Fruit fly (Drosophila melanogaster) whole organism, embryonic: Measurements from ENCODE around the gene Art8.
A peak's percentile ranks its signal among the peaks of the same experiment; 100 is the strongest.

Source experiments
- BEAF-32 ChIP-seq: fragments of 200-800 bp; sonication (Bioruptor generic); optimal IDR thresholded peaks from 3 replicates; lab custom pipeline; 2017; ENCODE audit warnings: missing biosample characterization, missing genetic modification characterization, mild to moderate bottlenecking, moderate library complexity, missing genetic modification reagents
- CG10209 ChIP-seq: fragments of 200-800 bp; sonication (Bioruptor generic); optimal IDR thresholded peaks from 3 replicates; lab custom pipeline; 2017; ENCODE audit warnings: missing biosample characterization, mild to moderate bottlenecking, missing genetic modification characterization, missing genetic modification reagents
- CG1024 ChIP-seq: fragments of 200-800 bp; sonication (Bioruptor generic); IDR thresholded peaks from 2 replicates; pipeline ENCODE4 v1.3.6; 2022; ENCODE audit warnings: missing biosample characterization, missing genetic modification characterization
- CG10431 ChIP-seq: fragments of 200-800 bp; sonication (Bioruptor generic); optimal IDR thresholded peaks from 3 replicates; lab custom pipeline; 2018; ENCODE audit warnings: missing biosample characterization, mild to moderate bottlenecking, missing genetic modification characterization
- CG11247 ChIP-seq: fragments of 200-800 bp; sonication (Bioruptor generic); IDR thresholded peaks from 2 replicates; pipeline ENCODE4 v1.3.6; 2022; ENCODE audit warnings: missing biosample characterization, missing genetic modification characterization
- CG12155 ChIP-seq: fragments of 200-800 bp; sonication (Bioruptor generic); optimal IDR thresholded peaks from 3 replicates; lab custom pipeline; 2016; ENCODE audit warnings: missing biosample characterization, missing genetic modification characterization
- CG17328 ChIP-seq: fragments of 200-800 bp; sonication (Bioruptor generic); IDR thresholded peaks from 2 replicates; pipeline ENCODE4 v1.3.6; 2022; ENCODE audit warnings: missing biosample characterization, missing genetic modification characterization
- CG17385 ChIP-seq: fragments of 200-800 bp; sonication (Bioruptor generic); optimal IDR thresholded peaks from 3 replicates; lab custom pipeline; 2018; ENCODE audit warnings: missing biosample characterization, mild to moderate bottlenecking, missing genetic modification characterization
- CG2120 ChIP-seq: fragments of 200-800 bp; sonication (Bioruptor generic); optimal IDR thresholded peaks from 3 replicates; lab custom pipeline; 2016; ENCODE audit warnings: missing biosample characterization, missing genetic modification characterization
- CG3838 ChIP-seq: fragments of 200-800 bp; sonication (Bioruptor generic); optimal IDR thresholded peaks from 3 replicates; lab custom pipeline; 2016; ENCODE audit warnings: missing biosample characterization, missing genetic modification characterization
- CG43689 ChIP-seq: fragments of 200-800 bp; sonication (Bioruptor generic); IDR thresholded peaks from 2 replicates; pipeline ENCODE4 v1.3.6; 2022; ENCODE audit warnings: missing biosample characterization, missing genetic modification characterization
- CG5180 ChIP-seq: fragments of 200-800 bp; sonication (Bioruptor generic); optimal IDR thresholded peaks from 3 replicates; lab custom pipeline; 2017; ENCODE audit warnings: missing biosample characterization, missing genetic modification characterization, mild to moderate bottlenecking, moderate library complexity, missing genetic modification reagents
- CG5245 ChIP-seq: fragments of 200-800 bp; sonication (Bioruptor generic); optimal IDR thresholded peaks from 3 replicates; lab custom pipeline; 2016; ENCODE audit warnings: missing biosample characterization, missing genetic modification characterization
- CG6272 ChIP-seq: fragments of 200-800 bp; sonication (Bioruptor generic); IDR thresholded peaks from 2 replicates; pipeline ENCODE4 v1.3.6; 2022; ENCODE audit warnings: missing biosample characterization, missing genetic modification characterization
- CG8924 ChIP-seq: fragments of 200-800 bp; optimal IDR thresholded peaks from 3 replicates; lab custom pipeline; 2019; ENCODE audit warnings: missing biosample characterization, mild to moderate bottlenecking, missing genetic modification characterization, moderate library complexity
- CG9609 ChIP-seq: fragments of 200-800 bp; sonication (Bioruptor generic); optimal IDR thresholded peaks from 3 replicates; lab custom pipeline; 2016; ENCODE audit warnings: missing biosample characterization, missing genetic modification characterization
- CG9727 ChIP-seq: fragments of 200-800 bp; sonication (Bioruptor generic); optimal IDR thresholded peaks from 3 replicates; lab custom pipeline; 2017; ENCODE audit warnings: missing biosample characterization, mild to moderate bottlenecking, missing genetic modification characterization
- CG9817 ChIP-seq: fragments of 200-800 bp; sonication (Bioruptor generic); optimal IDR thresholded peaks from 2 replicates; lab custom pipeline; 2018; ENCODE audit warnings: missing biosample characterization, mild to moderate bottlenecking, missing genetic modification characterization, moderate library complexity
- Chrac-16 ChIP-seq: fragments of 200-800 bp; sonication (Bioruptor generic); optimal IDR thresholded peaks from 3 replicates; lab custom pipeline; 2016; ENCODE audit warnings: missing biosample characterization, missing genetic modification characterization
- E2f1 ChIP-seq: fragments of 200-800 bp; sonication (Bioruptor generic); IDR thresholded peaks from 2 replicates; pipeline ENCODE4 v1.3.6; 2022; ENCODE audit warnings: missing biosample characterization, missing genetic modification characterization
- ERR ChIP-seq: fragments of 200-800 bp; sonication (Bioruptor generic); optimal IDR thresholded peaks from 2 replicates; lab custom pipeline; 2016; ENCODE audit warnings: missing biosample characterization, missing genetic modification characterization
- Elba2 ChIP-seq: fragments of 200-800 bp; sonication (Bioruptor generic); optimal IDR thresholded peaks from 3 replicates; lab custom pipeline; 2016; ENCODE audit warnings: missing biosample characterization, missing genetic modification characterization
- Ets65A ChIP-seq: fragments of 200-800 bp; sonication (Bioruptor generic); peaks from one replicate; lab custom pipeline; 2016; ENCODE audit warnings: missing biosample characterization, missing genetic modification characterization
- Ets97D ChIP-seq: fragments of 200-800 bp; sonication (Bioruptor generic); optimal IDR thresholded peaks from 3 replicates; lab custom pipeline; 2016; ENCODE audit warnings: missing biosample characterization, missing genetic modification characterization
- HmgZ ChIP-seq: fragments of 200-800 bp; sonication (Bioruptor generic); optimal IDR thresholded peaks from 2 replicates; lab custom pipeline; 2018; ENCODE audit warnings: missing biosample characterization, mild to moderate bottlenecking, missing genetic modification characterization
- Hmx ChIP-seq: fragments of 200-800 bp; sonication (Bioruptor generic); optimal IDR thresholded peaks from 2 replicates; lab custom pipeline; 2016; ENCODE audit warnings: missing biosample characterization, missing genetic modification characterization
- Hr78 ChIP-seq, 2 experiments: fragments of 200-800 bp in 1 of 2; fragments of >200 bp in 1 of 2; sonication (Bioruptor generic) in 1 of 2; optimal IDR thresholded peaks; 2 replicates each; lab custom pipeline; 2017 to 2019; ENCODE audit warnings: missing biosample characterization in 2 of 2, missing genetic modification characterization in 2 of 2, mild to moderate bottlenecking in 1 of 2, moderate library complexity in 1 of 2
- Lim3 ChIP-seq: fragments of 200-800 bp; sonication (Bioruptor generic); IDR thresholded peaks from 2 replicates; pipeline ENCODE4 v1.3.6; 2022; ENCODE audit warnings: missing biosample characterization, missing genetic modification characterization
- Nf-YB ChIP-seq: fragments of 200-800 bp; sonication (Bioruptor generic); optimal IDR thresholded peaks from 3 replicates; lab custom pipeline; 2019; ENCODE audit warnings: missing biosample characterization, mild to moderate bottlenecking, missing genetic modification characterization, moderate library complexity
- Sox100B ChIP-seq: fragments of 200-800 bp; sonication (Bioruptor generic); optimal IDR thresholded peaks from 3 replicates; lab custom pipeline; 2018; ENCODE audit warnings: missing biosample characterization, mild to moderate bottlenecking, missing genetic modification characterization
- Sry-β ChIP-seq: fragments of 200-800 bp; sonication (Bioruptor generic); optimal IDR thresholded peaks from 2 replicates; lab custom pipeline; 2018; ENCODE audit warnings: missing biosample characterization, mild to moderate bottlenecking, missing genetic modification characterization, moderate library complexity
- Ssrp ChIP-seq: fragments of 200-800 bp; sonication (Bioruptor generic); optimal IDR thresholded peaks from 2 replicates; lab custom pipeline; 2018; ENCODE audit warnings: missing biosample characterization, mild to moderate bottlenecking, missing genetic modification characterization, moderate library complexity
- ash1 ChIP-seq: fragments of 200-800 bp; sonication (Bioruptor generic); optimal IDR thresholded peaks from 2 replicates; lab custom pipeline; 2018; ENCODE audit warnings: missing biosample characterization, mild to moderate bottlenecking, missing genetic modification characterization
- bsh ChIP-seq, 2 experiments: fragments of 200-800 bp; sonication (Bioruptor generic); optimal IDR thresholded peaks; 2 replicates each; lab custom pipeline; 2017 to 2018; ENCODE audit warnings: mild to moderate bottlenecking in 2 of 2, missing biosample characterization in 2 of 2, missing genetic modification characterization in 2 of 2, moderate library complexity in 1 of 2
- cato ChIP-seq: fragments of 200-800 bp; sonication (Bioruptor generic); optimal IDR thresholded peaks from 2 replicates; lab custom pipeline; 2016; ENCODE audit warnings: missing biosample characterization, missing genetic modification characterization, borderline replicate concordance
- dm ChIP-seq: fragments of 200-800 bp; sonication (Bioruptor generic); optimal IDR thresholded peaks from 3 replicates; lab custom pipeline; 2016; ENCODE audit warnings: missing biosample characterization, missing genetic modification characterization
- esg ChIP-seq: fragments of 200-800 bp; sonication (Bioruptor generic); conservative IDR thresholded peaks from 2 replicates; pipeline ENCODE4 v1.3.6; 2022; ENCODE audit warnings: missing biosample characterization, missing genetic modification characterization
- eve ChIP-seq, 2 experiments: fragments of >200 bp; optimal IDR thresholded peaks; 2 replicates each; lab custom pipeline; 2017; ENCODE audit warnings: missing biosample characterization in 2 of 2, missing genetic modification characterization in 2 of 2
- gcm2 ChIP-seq: fragments of 200-800 bp; sonication (Bioruptor generic); optimal IDR thresholded peaks from 2 replicates; lab custom pipeline; 2016; ENCODE audit warnings: missing biosample characterization, missing genetic modification characterization
- jing ChIP-seq: fragments of 200-800 bp; sonication (Bioruptor generic); optimal IDR thresholded peaks from 2 replicates; lab custom pipeline; 2018; ENCODE audit warnings: missing biosample characterization, mild to moderate bottlenecking, missing genetic modification characterization
- lola ChIP-seq, 3 experiments: fragments of >200 bp in 2 of 3; fragments of 200-800 bp in 1 of 3; sonication (Bioruptor generic) in 1 of 3; optimal IDR thresholded peaks; 2 replicates each; lab custom pipeline; 2017 to 2019; ENCODE audit warnings: missing biosample characterization in 3 of 3, missing genetic modification characterization in 3 of 3, mild to moderate bottlenecking in 1 of 3, moderate library complexity in 1 of 3
- org-1 ChIP-seq: fragments of 200-800 bp; sonication (Bioruptor generic); optimal IDR thresholded peaks from 2 replicates; lab custom pipeline; 2017; ENCODE audit warnings: missing biosample characterization, missing genetic modification characterization
- pb ChIP-seq: fragments of 200-800 bp; sonication (Bioruptor generic); optimal IDR thresholded peaks from 3 replicates; lab custom pipeline; 2016; ENCODE audit warnings: missing biosample characterization, missing genetic modification characterization
- pnt ChIP-seq: fragments of 200-800 bp; sonication (Bioruptor generic); optimal IDR thresholded peaks from 3 replicates; lab custom pipeline; 2016; ENCODE audit warnings: missing biosample characterization, missing genetic modification characterization
- pros ChIP-seq: fragments of 200-800 bp; sonication (Bioruptor generic); optimal IDR thresholded peaks from 3 replicates; lab custom pipeline; 2019; ENCODE audit warnings: missing biosample characterization, mild to moderate bottlenecking, missing genetic modification characterization, moderate library complexity
- ranshi ChIP-seq: fragments of 200-800 bp; sonication (Bioruptor generic); IDR thresholded peaks from 2 replicates; pipeline ENCODE4 v1.3.6; 2022; ENCODE audit warnings: missing biosample characterization, missing genetic modification characterization
- toy ChIP-seq: fragments of 200-800 bp; sonication (Bioruptor generic); IDR thresholded peaks from 2 replicates; pipeline ENCODE4 v1.3.6; 2022; ENCODE audit warnings: missing biosample characterization, missing genetic modification characterization
- ttk ChIP-seq: fragments of 200-800 bp; sonication (Bioruptor generic); IDR thresholded peaks from 2 replicates; pipeline ENCODE4 v2.1.2; 2022; ENCODE audit warnings: missing biosample characterization, missing genetic modification characterization
- wor ChIP-seq: fragments of 200-800 bp; sonication (Bioruptor generic); IDR thresholded peaks from 2 replicates; pipeline ENCODE4 v1.3.6; 2022; ENCODE audit warnings: missing biosample characterization, missing genetic modification characterization
- zf30C ChIP-seq: fragments of 200-800 bp; sonication (Bioruptor generic); optimal IDR thresholded peaks from 3 replicates; lab custom pipeline; 2018; ENCODE audit warnings: missing biosample characterization, mild to moderate bottlenecking, missing genetic modification characterization

Art8 gene

DNA sequence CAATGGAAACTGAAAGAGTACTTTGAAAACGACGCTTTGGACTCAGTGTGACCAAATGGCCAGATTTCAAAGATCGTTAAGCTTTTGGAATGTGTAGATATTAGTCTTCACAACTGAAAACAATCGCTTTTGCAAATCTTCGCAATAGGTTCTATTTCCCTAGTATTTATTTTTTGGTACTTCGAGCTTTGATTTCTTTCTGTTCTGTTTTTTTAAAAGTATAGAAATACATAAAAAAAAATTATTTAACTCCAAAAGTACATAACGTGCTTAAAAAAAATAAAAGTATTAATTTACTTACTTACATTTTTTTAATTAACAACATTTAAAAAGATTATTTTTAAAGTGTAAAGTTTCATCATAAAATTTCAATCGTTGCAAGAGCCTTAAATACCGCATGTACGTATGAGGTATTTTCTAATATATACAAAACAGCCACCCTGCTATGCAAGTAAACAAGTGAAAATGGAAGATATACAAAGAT lies 23.5 kb downstream of the Art8 start, which contains the start of the genes piwi and CG12253 (continued):
- TF ChIP-seq CG10209 (GFP tag; lab: Kevin White, UChicago) (no peak), Ets65A (peak; percentile 24), toy (GFP tag; lab: Robert Waterston, UW) (no peak), pb (no peak), Hmx (GFP tag; lab: Kevin White, UChicago) (no peak), BEAF-32 (peak; percentile 34), pros (GFP tag; lab: Kevin White, UChicago) (no peak), CG1024 (0 out of 2 replicates have a peak, but pooled peaks have one; percentile 33), CG5180 (GFP tag; lab: Kevin White, UChicago) (no peak), CG6272 (GFP tag; lab: Robert Waterston, UW) (no peak), esg (GFP tag; lab: Robert Waterston, UW) (peak; percentile 75), ERR (GFP tag; lab: Kevin White, UChicago) (no peak), pnt (GFP tag; lab: Kevin White, UChicago) (no peak), CG17328 (GFP tag; lab: Robert Waterston, UW) (peak; percentile 82; the same call in 1 of the 2 replicates), lola (GFP tag; optimal IDR thresholded peaks at IDR 0.05; lab: Kevin White, UChicago) (peak in 1 of 3 experiments; percentile 88), Sox100B (peak; percentile 68), cato (peak; percentile 61), eve (GFP tag; optimal IDR thresholded peaks at IDR 0.05; lab: Kevin White, UChicago) (no peak), CG10431 (GFP tag; lab: Kevin White, UChicago) (no peak), CG9817 (tag; lab: Kevin White, UChicago) (peak; percentile 78), dm (GFP tag; lab: Kevin White, UChicago) (peak; percentile 33), Ssrp (peak; percentile 94), CG9727 (GFP tag; lab: Kevin White, UChicago) (peak; percentile 49), CG17385 (peak; percentile 76), gcm2 (GFP tag; lab: Kevin White, UChicago) (no peak), ranshi (GFP tag; lab: Robert Waterston, UW) (peak; percentile 77; the same call in 1 of the 2 replicates), CG2120 (peak; percentile 76), ash1 (GFP tag; lab: Kevin White, UChicago) (no peak), CG12155 (peak; percentile 69), bsh (GFP tag; optimal IDR thresholded peaks at IDR 0.05; lab: Kevin White, UChicago) (peak in 1 of 2 experiments; percentile 85), wor (GFP tag; lab: Robert Waterston, UW) (peak; percentile 75), E2f1 (GFP tag; lab: Robert Waterston, UW) (peak; percentile 29; the same call in 1 of the 2 replicates), ttk (peak; percentile 87), Elba2 (no peak), Nf-YB (GFP tag; lab: Kevin White, UChicago) (peak; percentile 70), CG9609 (GFP tag; lab: Kevin White, UChicago) (peak; percentile 25), CG8924 (peak; percentile 89), Sry-β (no peak), HmgZ (tag; lab: Kevin White, UChicago) (peak; percentile 50), Lim3 (0 out of 2 replicates have a peak, but pooled peaks have one; percentile 11), CG5245 (GFP tag; lab: Kevin White, UChicago) (peak; percentile 7), CG3838 (GFP tag; lab: Kevin White, UChicago) (peak; percentile 35), Hr78 (GFP tag; optimal IDR thresholded peaks at IDR 0.05; lab: Kevin White, UChicago) (no peak), Ets97D (peak; percentile 26), CG11247 (peak; percentile 74), zf30C (GFP tag; lab: Kevin White, UChicago) (peak; percentile 39), Chrac-16 (GFP tag; lab: Kevin White, UChicago) (peak; percentile 78), CG43689 (peak; percentile 62; the same call in 1 of the 2 replicates), jing (GFP tag; lab: Kevin White, UChicago) (no peak), org-1 (peak; percentile 57)
